Worm (Caenorhabditis elegans): ENCODE measurements around the gene shpk-1.

shpk-1 gene

ce11 chrIII:13625650-13626430, 18.0 kb downstream of the shpk-1 start (continued):
- no peak for TF ChIP-seq F49E8.2 (tag; optimal IDR thresholded peaks at IDR 0.05; ENCODE audit: insufficient read depth)
- peak; percentile 17; the same call in 1 of the 2 replicates for TF ChIP-seq ekl-4 (GFP tag; IDR thresholded peaks at IDR 0.05)
- peak; percentile 60 for TF ChIP-seq nhr-90 (tag; optimal IDR thresholded peaks at IDR 0.05)
- peak; percentile 68; the same call in 1 of the 2 replicates for TF ChIP-seq nfya-2 (GFP tag; IDR thresholded peaks at IDR 0.05)
- peak; percentile 64; the same call in 1 of the 2 replicates for TF ChIP-seq nfyb-1 (GFP tag; IDR thresholded peaks at IDR 0.05)

ce11 chrIII:13626692-13627091, 18.9 kb downstream of the shpk-1 start, which contains the start of gene T12D8.5:
Gene T12D8.5 (minus strand): TSS chrIII:13626786.
- TF ChIP-seq nhr-80 (tag; optimal IDR thresholded peaks at IDR 0.05) (peak; percentile 39), K12H6.12 (tag; optimal IDR thresholded peaks at IDR 0.05) (no peak)

- TF ChIP-seq sptf-2 (GFP tag; optimal IDR thresholded peaks at IDR 0.05) (no peak), unc-62 (GFP tag; optimal IDR thresholded peaks at IDR 0.05) (no peak), lsl-1 (GFP tag; optimal IDR thresholded peaks at IDR 0.05) (no peak), aptf-3 (GFP tag; IDR thresholded peaks at IDR 0.05) (no peak), nhr-90 (tag; optimal IDR thresholded peaks at IDR 0.05) (no peak)
Measured at ce11 chrIII:13630708-13631107, 22.9 kb downstream of the shpk-1 start, which contains the start of gene arrd-17. Gene arrd-17 (minus strand): TSS chrIII:13630808.

- TF ChIP-seq C06A6.2 (GFP tag; conservative IDR thresholded peaks at IDR 0.05) (no peak), rec-8 (tag; optimal IDR thresholded peaks at IDR 0.05) (no peak), F55B11.4 (tag; optimal IDR thresholded peaks at IDR 0.05; ENCODE audit: borderline replicate concordance, insufficient read depth) (no peak), mes-4 (tag; optimal IDR thresholded peaks at IDR 0.05) (no peak), Y79H2A.3 (GFP tag; conservative IDR thresholded peaks at IDR 0.05) (no peak), die-1 (tag; optimal IDR thresholded peaks at IDR 0.05) (no peak), let-607 (tag; optimal IDR thresholded peaks at IDR 0.05) (no peak), unc-62 (GFP tag; optimal IDR thresholded peaks at IDR 0.05) (no peak), F57C9.4 (tag; optimal IDR thresholded peaks at IDR 0.05) (no peak), unc-130 (GFP tag; optimal IDR thresholded peaks at IDR 0.05) (no peak), bed-1 (GFP tag; IDR thresholded peaks at IDR 0.05) (no peak), ztf-3 (GFP tag; optimal IDR thresholded peaks at IDR 0.05) (no peak), mel-28 (tag; optimal IDR thresholded peaks at IDR 0.05; ENCODE audit: borderline replicate concordance) (no peak), nfya-1 (tag; optimal IDR thresholded peaks at IDR 0.05; ENCODE audit: borderline replicate concordance, insufficient read depth) (no peak), Y67H2A.10 (GFP tag; conservative IDR thresholded peaks at IDR 0.05) (no peak), F52B5.7 (tag; optimal IDR thresholded peaks at IDR 0.05) (no peak), egrh-3 (GFP tag; IDR thresholded peaks at IDR 0.05) (no peak), F22D6.2 (tag; optimal IDR thresholded peaks at IDR 0.05) (no peak)
Measured at ce11 chrIII:13633826-13634225, 26.0 kb downstream of the shpk-1 start.

- TF ChIP-seq snpc-4 (GFP tag; optimal IDR thresholded peaks at IDR 0.05) (no peak), snpc-4 (tag; optimal IDR thresholded peaks at IDR 0.05) (peak in 1 of 4 experiments; percentile 1), madf-10 (tag; optimal IDR thresholded peaks at IDR 0.05) (no peak), B0019.2 (GFP tag; conservative IDR thresholded peaks at IDR 0.05) (no peak), hrde-1 (tag; optimal IDR thresholded peaks at IDR 0.05; ENCODE audit: borderline replicate concordance) (no peak), hsf-1 (GFP tag; IDR thresholded peaks at IDR 0.05) (no peak), ztf-26 (tag; optimal IDR thresholded peaks at IDR 0.05) (no peak), nfya-2 (GFP tag; IDR thresholded peaks at IDR 0.05) (no peak), rec-8 (tag; optimal IDR thresholded peaks at IDR 0.05) (no peak)
Measured at ce11 chrIII:13635235-13635634, 27.4 kb downstream of the shpk-1 start.

Measured in whole organism, young adult.